Fruit fly (Drosophila melanogaster) whole organism: ENCODE measurements around the gene GAA1.

Experiments used
- Dll ChIP-seq: fragments of >200 bp; optimal IDR thresholded peaks from 2 replicates; lab custom pipeline; 2017
- EcR ChIP-seq, 2 experiments: fragments of >200 bp; optimal IDR thresholded peaks; 2 replicates each; lab custom pipeline; 2017; ENCODE audit warnings: missing biosample characterization in 2 of 2, missing genetic modification characterization in 2 of 2, missing genetic modification reagents in 2 of 2
- pan ChIP-seq: fragments of >200 bp; optimal IDR thresholded peaks from 2 replicates; lab custom pipeline; 2017
- psq ChIP-seq: fragments of >200 bp; optimal IDR thresholded peaks from 2 replicates; lab custom pipeline; 2017
- usp ChIP-seq: fragments of >200 bp; optimal IDR thresholded peaks from 2 replicates; lab custom pipeline; 2017; ENCODE audit warnings: missing biosample characterization, missing genetic modification characterization, mixed read lengths

DNA sequence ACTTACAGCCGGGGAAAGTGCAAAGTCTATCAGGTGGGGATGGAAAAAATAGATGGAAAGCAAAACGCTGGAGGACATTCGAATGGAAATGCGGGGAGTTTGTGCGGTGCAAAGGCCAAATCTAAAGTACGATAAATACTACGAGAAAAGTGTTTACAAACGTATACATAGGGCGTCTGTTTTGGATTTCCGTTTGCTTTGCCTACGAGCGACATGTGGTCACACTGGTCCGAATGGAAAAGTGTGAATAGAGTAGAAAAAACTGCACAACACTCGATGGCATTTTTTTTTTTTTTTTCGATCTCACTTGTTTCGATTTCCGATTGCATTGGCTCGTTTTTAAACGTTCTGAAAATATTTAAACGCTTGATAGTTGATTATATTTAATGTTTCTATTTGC, 33.4 kb downstream of the GAA1 start:
- no peak for TF ChIP-seq usp (GFP tag; lab: Kevin White, UChicago)
- TF ChIP-seq psq (lab: Kevin White, UChicago), result no peak
- TF ChIP-seq pan (lab: Kevin White, UChicago), result no peak
- TF ChIP-seq EcR (GFP tag; optimal IDR thresholded peaks at IDR 0.05; lab: Kevin White, UChicago), result no peak
- TF ChIP-seq Dll (lab: Kevin White, UChicago), result no peak
